Worm (Caenorhabditis elegans) whole organism, L1 larva: ENCODE results near the gene srh-301.

ENCODE experiments used
- jun-1 ChIP-seq: fragments of 150-350 bp; optimal IDR thresholded peaks from 2 replicates; lab custom pipeline; 2014; ENCODE audit warnings: missing biosample characterization, missing genetic modification reagents, missing genetic modification characterization
- lin-13 ChIP-seq: fragments of 150-350 bp; optimal IDR thresholded peaks from 2 replicates; lab custom pipeline; 2014; ENCODE audit warnings: missing biosample characterization, missing genetic modification reagents, missing genetic modification characterization
- lin-15B ChIP-seq: fragments of 150-350 bp; sonication (generic microtip); optimal IDR thresholded peaks from 3 replicates; lab custom pipeline; 2014; ENCODE audit warnings: missing biosample characterization, missing genetic modification characterization
- lin-35 ChIP-seq, 2 experiments: fragments of 150-350 bp; optimal IDR thresholded peaks; 2 replicates each; lab custom pipeline; 2014; ENCODE audit warnings: missing biosample characterization in 2 of 2, missing genetic modification characterization in 2 of 2, missing genetic modification reagents in 2 of 2
- rnt-1 ChIP-seq: sonication (generic microtip); optimal IDR thresholded peaks from 2 replicates; lab custom pipeline; 2016; ENCODE audit warnings: mild to moderate bottlenecking, missing genetic modification characterization, moderate library complexity, missing compliant biosample characterization
- tbx-2 ChIP-seq: sonication (generic microtip); optimal IDR thresholded peaks from 2 replicates; lab custom pipeline; 2016; ENCODE audit warnings: missing genetic modification characterization, missing compliant biosample characterization
- unc-62 ChIP-seq: fragments of 150-350 bp; optimal IDR thresholded peaks from 2 replicates; lab custom pipeline; 2014; ENCODE audit warnings: missing biosample characterization, missing genetic modification reagents, missing genetic modification characterization
- vab-15 ChIP-seq: sonication (generic microtip); optimal IDR thresholded peaks from 2 replicates; lab custom pipeline; 2017; ENCODE audit warnings: missing genotype, mild to moderate bottlenecking, missing genetic modification characterization, missing compliant biosample characterization
- zag-1 ChIP-seq: fragments of 150-350 bp; optimal IDR thresholded peaks from 2 replicates; lab custom pipeline; 2014; ENCODE audit warnings: missing biosample characterization, missing genetic modification characterization
- ztf-11 ChIP-seq, 2 experiments: sonication (generic microtip); optimal IDR thresholded peaks; 2 replicates each; lab custom pipeline; 2016 to 2017; ENCODE audit warnings: missing genetic modification characterization in 2 of 2, missing biosample characterization in 1 of 2, missing compliant biosample characterization in 1 of 2

DNA sequence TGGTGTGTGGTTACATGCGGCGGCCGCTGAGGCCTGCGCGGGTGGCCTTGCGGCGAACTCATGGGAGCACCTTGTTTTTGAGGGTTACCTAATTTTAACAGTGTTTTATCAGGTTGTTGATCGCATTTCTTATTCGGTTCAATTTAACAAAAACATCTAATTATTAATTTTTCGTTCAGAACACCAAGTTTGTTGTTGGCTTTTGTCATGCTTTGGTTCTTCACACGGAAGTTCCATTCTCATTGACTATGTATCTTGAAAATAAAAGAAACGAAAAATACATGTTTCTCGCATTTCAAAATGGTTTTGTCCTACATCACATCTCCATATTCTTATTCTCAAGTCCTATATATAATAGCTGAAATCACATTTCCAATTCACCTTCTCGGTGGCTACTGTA lies 34.5 kb upstream of the srh-301 start, which contains the start of gene srh-290:
- TF ChIP-seq unc-62 (GFP tag; lab: Kevin White, UChicago) (no peak), tbx-2 (tag; lab: Kevin White, UChicago) (no peak), lin-15B (tag; lab: Kevin White, UChicago) (no peak), lin-13 (GFP tag; lab: Kevin White, UChicago) (no peak), jun-1 (no peak), rnt-1 (tag; lab: Kevin White, UChicago) (no peak), lin-35 (GFP tag; optimal IDR thresholded peaks at IDR 0.05; lab: Kevin White, UChicago) (no peak), zag-1 (tag; lab: Kevin White, UChicago) (no peak), ztf-11 (tag; optimal IDR thresholded peaks at IDR 0.05; lab: Kevin White, UChicago) (no peak), vab-15 (tag; lab: Kevin White, UChicago) (no peak)
